In the genomic region with DNA sequence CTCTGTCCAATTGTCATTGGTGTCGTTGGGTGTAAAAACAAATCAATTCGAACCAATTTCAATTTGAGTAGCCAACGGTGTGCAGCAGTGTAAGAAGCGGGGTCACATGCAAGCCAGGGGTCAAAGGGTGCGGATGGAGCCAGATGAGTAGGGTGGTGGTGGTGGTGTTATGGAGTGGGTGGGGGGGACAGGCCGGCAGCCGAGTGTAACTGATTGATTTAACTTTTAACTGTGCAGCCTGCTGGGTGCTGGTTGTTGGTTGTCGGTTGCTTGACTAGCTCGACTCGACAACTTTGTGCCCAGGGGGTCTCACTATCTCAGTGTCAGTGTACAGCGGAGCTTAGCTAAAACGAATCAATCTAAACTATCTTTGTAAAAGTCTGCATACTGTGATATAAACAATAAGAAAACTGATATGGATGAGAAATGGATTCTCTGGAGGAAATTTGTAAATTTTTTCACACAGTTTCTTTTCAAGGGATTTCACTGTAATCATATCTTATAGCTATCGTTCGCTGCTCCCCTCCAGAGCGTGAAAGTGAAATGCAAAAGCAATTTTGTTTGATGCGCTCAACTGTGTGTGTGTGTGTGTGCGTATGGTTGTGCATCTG, we compare ENCODE assay signal across 1 fruit fly cellular context.
A peak's percentile ranks its signal among the peaks of the same experiment; 100 is the strongest.
TF ChIP-seq lines count a peak whose summit lies in the region.

No protein-coding gene starts in this region.

TF ChIP-seq in whole organism, embryonic, 481 proteins besides CTCF, POLR2A, EP300 and RAD21 (continued from another document and continues in another):
- TF ChIP-seq CG4328 (GFP tag; optimal IDR thresholded peaks at IDR 0.05; lab: Kevin White, UChicago): no peak
- TF ChIP-seq fd64A (GFP tag; optimal IDR thresholded peaks at IDR 0.05; lab: Kevin White, UChicago): peak; percentile 28
- TF ChIP-seq Lim3 (GFP tag; IDR thresholded peaks at IDR 0.05; lab: Robert Waterston, UW): no peak
- no peak for TF ChIP-seq pfk (GFP tag; optimal IDR thresholded peaks at IDR 0.05; lab: Kevin White, UChicago)
- TF ChIP-seq CG2116 (GFP tag; optimal IDR thresholded peaks at IDR 0.05; lab: Kevin White, UChicago): peak; percentile 2
- TF ChIP-seq CG18476 (GFP tag; optimal IDR thresholded peaks at IDR 0.05; lab: Kevin White, UChicago): peak; percentile 26
- TF ChIP-seq Rx (GFP tag; IDR thresholded peaks at IDR 0.05; lab: Robert Waterston, UW): peak; percentile 70
- peak; percentile 79 for TF ChIP-seq Antp (GFP tag; optimal IDR thresholded peaks at IDR 0.05; lab: Kevin White, UChicago)
- TF ChIP-seq crc (GFP tag; optimal IDR thresholded peaks at IDR 0.05; lab: Kevin White, UChicago): peak; percentile 61
- peak; percentile 78 for TF ChIP-seq Xbp1 (GFP tag; optimal IDR thresholded peaks at IDR 0.05; lab: Kevin White, UChicago)
- TF ChIP-seq pb (GFP tag; optimal IDR thresholded peaks at IDR 0.05; lab: Kevin White, UChicago): peak; percentile 53
- TF ChIP-seq Taf1 (GFP tag; IDR thresholded peaks at IDR 0.05; lab: Robert Waterston, UW): 0 out of 2 replicates have a peak, but pooled peaks have one; percentile 16
- TF ChIP-seq CG17186 (GFP tag; optimal IDR thresholded peaks at IDR 0.05; lab: Kevin White, UChicago): peak; percentile 29
- TF ChIP-seq D19A (tag; optimal IDR thresholded peaks at IDR 0.05; lab: Kevin White, UChicago): no peak
- no peak for TF ChIP-seq dmrt99B (tag; optimal IDR thresholded peaks at IDR 0.05; lab: Kevin White, UChicago)
- peak; percentile 85 for TF ChIP-seq ara (GFP tag; IDR thresholded peaks at IDR 0.05; lab: Robert Waterston, UW)
- peak; percentile 70 for TF ChIP-seq CG16863 (GFP tag; optimal IDR thresholded peaks at IDR 0.05; lab: Kevin White, UChicago)
- no peak for TF ChIP-seq CG15479 (GFP tag; optimal IDR thresholded peaks at IDR 0.05; lab: Kevin White, UChicago)
- peak; percentile 47 for TF ChIP-seq CG12659 (GFP tag; optimal IDR thresholded peaks at IDR 0.05; lab: Kevin White, UChicago)
- no peak for TF ChIP-seq eve (GFP tag; optimal IDR thresholded peaks at IDR 0.05; lab: Kevin White, UChicago)
- TF ChIP-seq Sry-β (GFP tag; optimal IDR thresholded peaks at IDR 0.05; lab: Kevin White, UChicago): peak; percentile 3
- TF ChIP-seq al (GFP tag; IDR thresholded peaks at IDR 0.05; lab: Robert Waterston, UW): 0 out of 2 replicates have a peak, but pooled peaks have one; percentile 34
- TF ChIP-seq Adf1 (GFP tag; IDR thresholded peaks at IDR 0.05; lab: Robert Waterston, UW): no peak
- peak; percentile 64 for TF ChIP-seq bab2 (GFP tag; optimal IDR thresholded peaks at IDR 0.05; lab: Kevin White, UChicago)
- TF ChIP-seq CG13894 (tag; optimal IDR thresholded peaks at IDR 0.05; lab: Kevin White, UChicago): no peak
- no peak for TF ChIP-seq sima (GFP tag; optimal IDR thresholded peaks at IDR 0.05; lab: Kevin White, UChicago)
- TF ChIP-seq CG3163 (GFP tag; optimal IDR thresholded peaks at IDR 0.05; lab: Kevin White, UChicago): peak; percentile 15
- TF ChIP-seq CG10979 (tag; optimal IDR thresholded peaks at IDR 0.05; lab: Kevin White, UChicago): peak; percentile 77
- peak; percentile 68 for TF ChIP-seq onecut (GFP tag; IDR thresholded peaks at IDR 0.05; lab: Robert Waterston, UW)
- peak; percentile 35 for TF ChIP-seq dm (GFP tag; optimal IDR thresholded peaks at IDR 0.05; lab: Kevin White, UChicago)
- TF ChIP-seq CG15514 (GFP tag; optimal IDR thresholded peaks at IDR 0.05; lab: Kevin White, UChicago): no peak
- 0 out of 2 replicates have a peak, but pooled peaks have one; percentile 21 for TF ChIP-seq NFAT (GFP tag; IDR thresholded peaks at IDR 0.05; lab: Robert Waterston, UW)
- TF ChIP-seq CG2199 (GFP tag; IDR thresholded peaks at IDR 0.05; lab: Robert Waterston, UW): 0 out of 3 replicates have a peak, but pooled peaks have one; percentile 80
- TF ChIP-seq her (GFP tag; optimal IDR thresholded peaks at IDR 0.05; lab: Kevin White, UChicago): peak; percentile 55
- TF ChIP-seq nerfin-2 (GFP tag; IDR thresholded peaks at IDR 0.05; lab: Robert Waterston, UW; ENCODE audit: partially characterized antibody): no peak
- no peak for TF ChIP-seq Bteb2 (GFP tag; optimal IDR thresholded peaks at IDR 0.05; lab: Kevin White, UChicago)
- TF ChIP-seq Med (GFP tag; lab: Kevin White, UChicago): peak; percentile 93
- no peak for TF ChIP-seq CHES-1-like (GFP tag; optimal IDR thresholded peaks at IDR 0.05; lab: Kevin White, UChicago)
- TF ChIP-seq Drgx (GFP tag; IDR thresholded peaks at IDR 0.05; lab: Robert Waterston, UW): peak; percentile 81
- TF ChIP-seq Atf3 (GFP tag; optimal IDR thresholded peaks at IDR 0.05; lab: Kevin White, UChicago): peak; percentile 29
- no peak for TF ChIP-seq CG8478 (optimal IDR thresholded peaks at IDR 0.05; lab: Kevin White, UChicago)
- no peak for TF ChIP-seq psq (GFP tag; optimal IDR thresholded peaks at IDR 0.05; lab: Kevin White, UChicago)
- no peak for TF ChIP-seq zf30C (GFP tag; optimal IDR thresholded peaks at IDR 0.05; lab: Kevin White, UChicago)
- TF ChIP-seq CG14050 (GFP tag; IDR thresholded peaks at IDR 0.05; lab: Robert Waterston, UW): peak; percentile 57; the same call in 2 of the 3 replicates
- TF ChIP-seq exex (tag; optimal IDR thresholded peaks at IDR 0.05; lab: Kevin White, UChicago): no peak
- TF ChIP-seq ac (GFP tag; optimal IDR thresholded peaks at IDR 0.05; lab: Kevin White, UChicago): no peak
- TF ChIP-seq HLH4C (GFP tag; IDR thresholded peaks at IDR 0.05; lab: Robert Waterston, UW; ENCODE audit: partially characterized antibody): no peak
- no peak for TF ChIP-seq fru (optimal IDR thresholded peaks at IDR 0.05; lab: Kevin White, UChicago)
- TF ChIP-seq Dip3 (GFP tag; optimal IDR thresholded peaks at IDR 0.05; lab: Kevin White, UChicago): no peak
- TF ChIP-seq chm (GFP tag; IDR thresholded peaks at IDR 0.05; lab: Robert Waterston, UW): peak; percentile 64
- no peak for TF ChIP-seq slou (GFP tag; optimal IDR thresholded peaks at IDR 0.05; lab: Kevin White, UChicago)
- TF ChIP-seq ind (GFP tag; optimal IDR thresholded peaks at IDR 0.05; lab: Kevin White, UChicago): peak; percentile 67
- no peak for TF ChIP-seq mirr (GFP tag; optimal IDR thresholded peaks at IDR 0.05; lab: Kevin White, UChicago)
- peak; percentile 76 for TF ChIP-seq CG5245 (GFP tag; optimal IDR thresholded peaks at IDR 0.05; lab: Kevin White, UChicago)
- TF ChIP-seq Opbp (GFP tag; IDR thresholded peaks at IDR 0.05; lab: Robert Waterston, UW; ENCODE audit: partially characterized antibody): no peak
- no peak for TF ChIP-seq h (optimal IDR thresholded peaks at IDR 0.05; lab: Kevin White, UChicago)
- no peak for TF ChIP-seq Doc3 (GFP tag; IDR thresholded peaks at IDR 0.05; lab: Robert Waterston, UW; ENCODE audit: partially characterized antibody)
- TF ChIP-seq bowl (GFP tag; IDR thresholded peaks at IDR 0.05; lab: Robert Waterston, UW): 0 out of 2 replicates have a peak, but pooled peaks have one; percentile 10
- peak; percentile 12 for TF ChIP-seq NK7.1 (GFP tag; optimal IDR thresholded peaks at IDR 0.05; lab: Kevin White, UChicago)
- TF ChIP-seq Side (GFP tag; optimal IDR thresholded peaks at IDR 0.05; lab: Kevin White, UChicago): peak; percentile 65
- peak; percentile 65 for TF ChIP-seq CG12071 (GFP tag; optimal IDR thresholded peaks at IDR 0.05; lab: Kevin White, UChicago)
- no peak for TF ChIP-seq Lpt (GFP tag; optimal IDR thresholded peaks at IDR 0.05; lab: Kevin White, UChicago)
- TF ChIP-seq CG12744 (GFP tag; optimal IDR thresholded peaks at IDR 0.05; lab: Kevin White, UChicago): no peak
- no peak for TF ChIP-seq bbx (GFP tag; IDR thresholded peaks at IDR 0.05; lab: Robert Waterston, UW; ENCODE audit: partially characterized antibody)
- TF ChIP-seq tgo (GFP tag; IDR thresholded peaks at IDR 0.05; lab: Robert Waterston, UW): peak; percentile 77
- no peak for TF ChIP-seq Max (GFP tag; optimal IDR thresholded peaks at IDR 0.05; lab: Kevin White, UChicago)
- peak; percentile 57 for TF ChIP-seq seq (GFP tag; IDR thresholded peaks at IDR 0.05; lab: Robert Waterston, UW)
- TF ChIP-seq CG11696 (GFP tag; IDR thresholded peaks at IDR 0.05; lab: Robert Waterston, UW): peak; percentile 35; the same call in 1 of the 2 replicates
- TF ChIP-seq Neu2 (GFP tag; optimal IDR thresholded peaks at IDR 0.05; lab: Kevin White, UChicago; ENCODE audit: borderline replicate concordance): no peak
- TF ChIP-seq Bdp1 (GFP tag; optimal IDR thresholded peaks at IDR 0.05; lab: Kevin White, UChicago): peak; percentile 13
- TF ChIP-seq CrebB (tag; optimal IDR thresholded peaks at IDR 0.05; lab: Kevin White, UChicago): peak; percentile 11
- no peak for TF ChIP-seq Asciz (GFP tag; optimal IDR thresholded peaks at IDR 0.05; lab: Kevin White, UChicago)
- no peak for TF ChIP-seq CG7271 (tag; optimal IDR thresholded peaks at IDR 0.05; lab: Kevin White, UChicago)
- peak; percentile 10 for TF ChIP-seq CG31365 (tag; optimal IDR thresholded peaks at IDR 0.05; lab: Kevin White, UChicago)
- no peak for TF ChIP-seq yki (optimal IDR thresholded peaks at IDR 0.05; lab: Kevin White, UChicago)
- peak; percentile 65 for TF ChIP-seq Gsc (GFP tag; IDR thresholded peaks at IDR 0.05; lab: Robert Waterston, UW)
- no peak for TF ChIP-seq lola (GFP tag; optimal IDR thresholded peaks at IDR 0.05; lab: Kevin White, UChicago)
- no peak for TF ChIP-seq abd-A (tag; optimal IDR thresholded peaks at IDR 0.05; lab: Kevin White, UChicago)
- TF ChIP-seq Spps (tag; optimal IDR thresholded peaks at IDR 0.05; lab: Kevin White, UChicago): peak; percentile 5
- peak; percentile 70 for TF ChIP-seq E2f1 (GFP tag; IDR thresholded peaks at IDR 0.05; lab: Robert Waterston, UW)
- peak in 1 of 2 experiments; percentile 83 for TF ChIP-seq bsh (GFP tag; optimal IDR thresholded peaks at IDR 0.05; lab: Kevin White, UChicago)
- TF ChIP-seq CG10654 (GFP tag; optimal IDR thresholded peaks at IDR 0.05; lab: Kevin White, UChicago): no peak
- TF ChIP-seq CG6175 (GFP tag; IDR thresholded peaks at IDR 0.05; lab: Robert Waterston, UW): no peak
- TF ChIP-seq p53 (GFP tag; optimal IDR thresholded peaks at IDR 0.05; lab: Kevin White, UChicago): peak; percentile 24
- peak; percentile 56 for TF ChIP-seq CG8944 (GFP tag; optimal IDR thresholded peaks at IDR 0.05; lab: Kevin White, UChicago)
- TF ChIP-seq CG8359 (GFP tag; optimal IDR thresholded peaks at IDR 0.05; lab: Kevin White, UChicago; ENCODE audit: borderline replicate concordance): no peak
- TF ChIP-seq Vsx1 (GFP tag; optimal IDR thresholded peaks at IDR 0.05; lab: Kevin White, UChicago): no peak
- TF ChIP-seq croc (GFP tag; conservative IDR thresholded peaks at IDR 0.05; lab: Robert Waterston, UW): peak; percentile 74
- peak; percentile 0 for TF ChIP-seq CG13624 (GFP tag; optimal IDR thresholded peaks at IDR 0.05; lab: Kevin White, UChicago)
- TF ChIP-seq Elba2 (GFP tag; optimal IDR thresholded peaks at IDR 0.05; lab: Kevin White, UChicago): no peak
- no peak for TF ChIP-seq CG42726 (GFP tag; IDR thresholded peaks at IDR 0.05; lab: Robert Waterston, UW; ENCODE audit: partially characterized antibody)
- TF ChIP-seq CG4854 (GFP tag; optimal IDR thresholded peaks at IDR 0.05; lab: Kevin White, UChicago): no peak
- no peak for TF ChIP-seq Mad (GFP tag; optimal IDR thresholded peaks at IDR 0.05; lab: Kevin White, UChicago)
- TF ChIP-seq CG6854 (GFP tag; optimal IDR thresholded peaks at IDR 0.05; lab: Kevin White, UChicago): no peak
- no peak for TF ChIP-seq CG17359 (tag; optimal IDR thresholded peaks at IDR 0.05; lab: Kevin White, UChicago)
- peak; percentile 87 for TF ChIP-seq Sox102F (GFP tag; optimal IDR thresholded peaks at IDR 0.05; lab: Kevin White, UChicago)
- peak; percentile 16 for TF ChIP-seq caup (GFP tag; optimal IDR thresholded peaks at IDR 0.05; lab: Kevin White, UChicago; ENCODE audit: severe bottlenecking)
- TF ChIP-seq dysf (GFP tag; IDR thresholded peaks at IDR 0.05; lab: Robert Waterston, UW): peak; percentile 81
- peak; percentile 65 for TF ChIP-seq CG7556 (GFP tag; optimal IDR thresholded peaks at IDR 0.05; lab: Kevin White, UChicago)
- peak; percentile 75 for TF ChIP-seq CG8388 (GFP tag; optimal IDR thresholded peaks at IDR 0.05; lab: Kevin White, UChicago)
- peak; percentile 46 for TF ChIP-seq CG7786 (GFP tag; optimal IDR thresholded peaks at IDR 0.05; lab: Kevin White, UChicago)
- TF ChIP-seq Fer3 (tag; optimal IDR thresholded peaks at IDR 0.05; lab: Kevin White, UChicago): no peak
- TF ChIP-seq Ets65A (GFP tag; lab: Kevin White, UChicago): peak; percentile 85
- no peak for TF ChIP-seq C15 (GFP tag; IDR thresholded peaks at IDR 0.05; lab: Robert Waterston, UW)
- TF ChIP-seq Ravus (GFP tag; IDR thresholded peaks at IDR 0.05; lab: Robert Waterston, UW): 0 out of 2 replicates have a peak, but pooled peaks have one; percentile 14
- TF ChIP-seq CG31388 (GFP tag; optimal IDR thresholded peaks at IDR 0.05; lab: Kevin White, UChicago): peak; percentile 20
- no peak for TF ChIP-seq fd102C (GFP tag; optimal IDR thresholded peaks at IDR 0.05; lab: Kevin White, UChicago)
- peak; percentile 55 for TF ChIP-seq lilli (GFP tag; optimal IDR thresholded peaks at IDR 0.05; lab: Kevin White, UChicago)
- no peak for TF ChIP-seq HmgZ (tag; optimal IDR thresholded peaks at IDR 0.05; lab: Kevin White, UChicago)
- peak; percentile 59 for TF ChIP-seq danr (GFP tag; IDR thresholded peaks at IDR 0.05; lab: Robert Waterston, UW)
- TF ChIP-seq Deaf1 (tag; optimal IDR thresholded peaks at IDR 0.05; lab: Kevin White, UChicago): no peak
- no peak; the same call in 2 of the 3 replicates for TF ChIP-seq CG17361 (GFP tag; IDR thresholded peaks at IDR 0.05; lab: Robert Waterston, UW)
- TF ChIP-seq Hr3 (GFP tag; optimal IDR thresholded peaks at IDR 0.05; lab: Kevin White, UChicago): peak; percentile 52
- peak; percentile 65; the same call in 3 of the 4 replicates for TF ChIP-seq Gug (GFP tag; IDR thresholded peaks at IDR 0.05; lab: Robert Waterston, UW)
- peak; percentile 69 for TF ChIP-seq sens-2 (GFP tag; IDR thresholded peaks at IDR 0.05; lab: Robert Waterston, UW)
- peak; percentile 40 for TF ChIP-seq CG18619 (GFP tag; optimal IDR thresholded peaks at IDR 0.05; lab: Kevin White, UChicago)
- TF ChIP-seq CG31441 (GFP tag; IDR thresholded peaks at IDR 0.05; lab: Robert Waterston, UW): no peak
- TF ChIP-seq da (GFP tag; optimal IDR thresholded peaks at IDR 0.05; lab: Kevin White, UChicago): no peak
- TF ChIP-seq Hey (tag; optimal IDR thresholded peaks at IDR 0.05; lab: Kevin White, UChicago): no peak
- TF ChIP-seq ato (GFP tag; IDR thresholded peaks at IDR 0.05; lab: Robert Waterston, UW; ENCODE audit: partially characterized antibody): no peak
- peak; percentile 66 for TF ChIP-seq Chrac-16 (GFP tag; optimal IDR thresholded peaks at IDR 0.05; lab: Kevin White, UChicago)
- no peak for TF ChIP-seq tap (tag; optimal IDR thresholded peaks at IDR 0.05; lab: Kevin White, UChicago)
- TF ChIP-seq CkIIα-i1 (GFP tag; IDR thresholded peaks at IDR 0.05; lab: Robert Waterston, UW): no peak
- peak; percentile 23 for TF ChIP-seq Hmr (GFP tag; optimal IDR thresholded peaks at IDR 0.05; lab: Kevin White, UChicago)
